Worm (Caenorhabditis elegans): ENCODE results near the gene B0462.4.

Gene B0462.4

DNA sequence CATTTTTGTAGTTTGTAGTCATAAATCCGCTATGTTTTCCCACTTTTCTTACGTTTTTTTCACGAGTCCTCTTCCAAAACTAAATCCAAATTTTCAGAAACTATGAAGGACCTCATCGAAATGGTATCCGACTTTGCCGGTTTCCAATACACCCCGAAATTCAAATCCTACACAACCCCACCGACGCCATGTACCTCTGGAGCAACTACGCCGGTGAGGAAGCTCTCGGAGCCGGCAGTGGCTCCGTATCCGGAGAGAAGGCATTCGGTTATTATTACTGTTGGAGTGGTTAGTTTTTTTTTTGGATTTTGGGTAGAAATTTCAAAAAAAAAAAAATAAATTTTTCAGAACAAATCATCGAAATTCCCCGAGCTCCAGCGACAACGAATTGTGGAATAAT, 19.1 kb upstream of the B0462.4 start, which contains the start of gene C08E8.3:
TSS of gene C08E8.3 (plus strand) at position 84 of the 400 bp plus-strand sequence.
- TF ChIP-seq pqm-1 (tag; optimal IDR thresholded peaks at IDR 0.05) (no peak), elt-2 (tag; optimal IDR thresholded peaks at IDR 0.05) (no peak), ceh-18 (tag; optimal IDR thresholded peaks at IDR 0.05) (no peak), lim-6 (tag; optimal IDR thresholded peaks at IDR 0.05) (no peak), unc-86 (tag; optimal IDR thresholded peaks at IDR 0.05) (no peak), F13H6.1 (tag; optimal IDR thresholded peaks at IDR 0.05) (no peak), unc-55 (GFP tag; optimal IDR thresholded peaks at IDR 0.05) (no peak), nhr-232 (tag; optimal IDR thresholded peaks at IDR 0.05) (no peak), mec-3 (tag; optimal IDR thresholded peaks at IDR 0.05; ENCODE audit: borderline replicate concordance) (no peak), ceh-2 (tag; optimal IDR thresholded peaks at IDR 0.05) (no peak)

DNA sequence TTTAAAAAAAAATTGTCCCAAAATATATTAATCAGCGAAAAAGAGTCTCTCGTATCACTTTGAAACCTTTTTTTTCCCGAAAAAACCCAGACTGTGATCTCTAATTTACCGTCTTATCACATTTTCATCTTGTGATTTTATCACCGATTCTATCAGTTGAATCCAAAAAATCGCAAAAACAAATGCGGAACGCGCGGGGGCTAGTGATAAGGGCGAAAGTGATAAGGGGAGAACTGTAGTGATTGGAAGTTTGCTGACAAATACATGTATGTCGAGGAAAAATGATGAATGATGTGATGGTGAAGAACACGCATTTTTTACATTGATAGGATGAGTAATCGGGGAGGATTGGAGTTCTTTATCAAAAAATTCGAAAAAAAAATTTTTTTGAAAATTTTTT, 15.1 kb upstream of the B0462.4 start:
- TF ChIP-seq ceh-48 (tag; optimal IDR thresholded peaks at IDR 0.05) = no peak
- peak; percentile 99 for TF ChIP-seq elt-2 (tag; optimal IDR thresholded peaks at IDR 0.05)
- TF ChIP-seq ceh-31 (tag; optimal IDR thresholded peaks at IDR 0.05) = no peak
- TF ChIP-seq ceh-2 (tag; optimal IDR thresholded peaks at IDR 0.05) = no peak
- TF ChIP-seq ceh-18 (tag; optimal IDR thresholded peaks at IDR 0.05) = no peak
- TF ChIP-seq ceh-45 (GFP tag; IDR thresholded peaks at IDR 0.05) = no peak
- TF ChIP-seq nhr-232 (tag; optimal IDR thresholded peaks at IDR 0.05) = no peak
- TF ChIP-seq pag-3 (tag; optimal IDR thresholded peaks at IDR 0.05; ENCODE audit: borderline replicate concordance) = no peak

DNA sequence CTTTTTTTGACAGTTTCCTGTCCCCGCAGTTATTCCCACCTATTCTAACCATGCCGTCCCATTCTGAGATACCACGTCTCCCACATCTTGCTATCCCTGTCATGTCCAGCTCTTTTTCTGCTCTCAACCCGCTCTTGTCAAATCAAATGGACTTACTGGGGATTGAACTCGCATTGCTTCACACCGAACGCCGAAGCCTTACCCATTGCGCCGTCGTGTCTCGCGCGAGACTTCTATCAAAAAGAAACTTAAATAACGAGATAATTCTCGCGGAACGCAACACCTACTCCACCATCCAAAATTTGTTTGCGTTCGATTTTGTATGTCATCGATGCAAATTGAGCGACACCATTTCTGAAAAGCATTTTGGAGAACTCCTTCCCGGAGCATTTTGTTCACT, 13.2 kb upstream of the B0462.4 start:
- TF ChIP-seq sox-2 (GFP tag; IDR thresholded peaks at IDR 0.05) (no peak), nfya-1 (tag; optimal IDR thresholded peaks at IDR 0.05) (no peak), eyg-1 (tag; optimal IDR thresholded peaks at IDR 0.05) (no peak)

DNA sequence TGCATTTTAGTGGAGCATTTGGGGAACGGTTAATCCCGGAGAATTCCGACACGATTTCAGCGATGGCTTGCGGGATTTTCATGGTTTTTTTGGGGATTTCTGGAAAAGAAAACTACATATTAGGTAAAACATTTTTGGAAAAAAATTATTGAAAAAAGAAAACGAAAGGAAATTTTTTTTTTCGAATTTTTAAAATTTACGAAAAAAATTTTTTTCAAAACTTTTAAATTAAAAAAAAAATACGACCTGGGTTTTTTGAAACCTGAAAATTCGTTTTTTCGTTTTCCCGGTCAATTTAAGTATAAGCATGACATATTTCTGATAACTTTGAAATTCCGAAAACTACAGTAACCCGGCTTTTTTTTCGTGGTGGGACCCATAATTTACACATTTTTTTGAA, 8.8 kb upstream of the B0462.4 start, which contains the start of gene C08E8.10:
TSS of gene C08E8.10 (minus strand) at position 101 of the 400 bp plus-strand sequence.
- TF ChIP-seq F13H6.1 (tag; optimal IDR thresholded peaks at IDR 0.05) (no peak), pax-1 (tag; optimal IDR thresholded peaks at IDR 0.05) (no peak), rnt-1 (tag; optimal IDR thresholded peaks at IDR 0.05) (no peak), hlh-30 (tag; optimal IDR thresholded peaks at IDR 0.05; ENCODE audit: insufficient read depth) (no peak), C38D4.7 (GFP tag; optimal IDR thresholded peaks at IDR 0.05) (no peak), npax-4 (tag; optimal IDR thresholded peaks at IDR 0.05) (no peak), ref-2 (tag; optimal IDR thresholded peaks at IDR 0.05) (no peak), sox-2 (GFP tag; IDR thresholded peaks at IDR 0.05) (no peak), unc-86 (tag; optimal IDR thresholded peaks at IDR 0.05) (no peak), ceh-48 (tag; optimal IDR thresholded peaks at IDR 0.05) (no peak), unc-55 (GFP tag; optimal IDR thresholded peaks at IDR 0.05) (no peak), elt-4 (tag; optimal IDR thresholded peaks at IDR 0.05) (no peak)

DNA sequence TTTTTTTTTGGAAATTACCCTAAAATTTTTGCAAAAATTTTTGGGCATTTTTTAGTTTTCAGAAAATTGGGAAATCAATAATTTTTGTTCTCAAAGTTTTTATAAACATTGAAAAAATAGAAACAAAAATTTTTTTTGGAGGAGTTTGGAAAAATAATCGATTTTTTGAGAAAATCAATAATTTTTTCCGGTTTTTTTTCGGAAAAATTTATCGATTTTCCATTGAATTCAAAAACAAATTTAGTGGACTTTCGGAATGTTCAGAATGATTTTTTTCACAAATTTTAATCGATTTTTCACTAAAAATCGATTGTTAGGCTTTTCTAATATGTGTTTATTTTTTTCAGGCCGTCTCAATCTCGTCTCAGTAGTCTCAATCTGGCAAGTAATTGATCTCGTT, 6.7 kb upstream of the B0462.4 start:
- TF ChIP-seq ceh-18 (tag; optimal IDR thresholded peaks at IDR 0.05) (no peak), ceh-2 (tag; optimal IDR thresholded peaks at IDR 0.05) (no peak), dve-1 (tag; optimal IDR thresholded peaks at IDR 0.05) (no peak), hlh-6 (tag; optimal IDR thresholded peaks at IDR 0.05) (no peak), ttx-3 (tag; optimal IDR thresholded peaks at IDR 0.05) (no peak), ceh-24 (tag; optimal IDR thresholded peaks at IDR 0.05) (no peak), sox-2 (GFP tag; IDR thresholded peaks at IDR 0.05) (no peak), pqm-1 (tag; optimal IDR thresholded peaks at IDR 0.05) (no peak)

DNA sequence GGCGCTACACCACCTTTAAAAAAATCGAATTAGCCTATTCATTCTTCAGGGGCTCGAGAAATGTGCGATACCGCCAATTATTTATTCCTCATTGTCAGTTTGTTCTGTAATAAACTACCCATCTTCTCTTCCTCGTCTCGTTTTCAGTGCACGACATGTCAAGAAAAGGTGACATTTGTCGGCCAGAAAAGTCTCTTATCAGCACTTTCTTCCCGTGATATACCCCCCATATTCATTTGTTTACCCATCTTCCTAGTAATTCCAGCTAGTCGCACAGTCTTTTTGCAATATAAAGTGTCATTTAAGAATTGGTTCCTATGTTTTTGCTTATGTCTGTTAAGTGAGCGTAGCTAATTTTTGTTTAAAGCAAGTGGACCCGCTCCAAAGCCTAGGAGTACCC, 6.5 kb downstream of the B0462.4 start:
- TF ChIP-seq mec-3 (tag; optimal IDR thresholded peaks at IDR 0.05; ENCODE audit: borderline replicate concordance) (no peak), ceh-31 (tag; optimal IDR thresholded peaks at IDR 0.05) (no peak), lim-6 (tag; optimal IDR thresholded peaks at IDR 0.05) (no peak), ceh-30 (tag; optimal IDR thresholded peaks at IDR 0.05) (no peak), ceh-24 (tag; optimal IDR thresholded peaks at IDR 0.05) (no peak), pag-3 (tag; optimal IDR thresholded peaks at IDR 0.05; ENCODE audit: borderline replicate concordance) (no peak), ztf-16 (tag; optimal IDR thresholded peaks at IDR 0.05) (no peak), unc-86 (tag; optimal IDR thresholded peaks at IDR 0.05) (no peak), pax-1 (tag; optimal IDR thresholded peaks at IDR 0.05) (no peak), dmd-4 (tag; optimal IDR thresholded peaks at IDR 0.05; ENCODE audit: borderline replicate concordance) (no peak), pros-1 (tag; optimal IDR thresholded peaks at IDR 0.05) (no peak), ceh-45 (GFP tag; IDR thresholded peaks at IDR 0.05) (no peak), odd-2 (tag; optimal IDR thresholded peaks at IDR 0.05) (no peak)
